Worm (Caenorhabditis elegans) whole organism, L1 larva: ENCODE results near the gene rom-1.

Source experiments
- alr-1 ChIP-seq: fragments of 200-800 bp; sonication (Bioruptor generic); optimal IDR thresholded peaks from 2 replicates; lab custom pipeline; 2018; ENCODE audit warnings: borderline replicate concordance, mild to moderate bottlenecking, missing genetic modification characterization, missing compliant biosample characterization
- aly-2 ChIP-seq: fragments of 150-350 bp; optimal IDR thresholded peaks from 2 replicates; lab custom pipeline; 2014; ENCODE audit warnings: missing biosample characterization, missing genetic modification characterization
- ceh-82 ChIP-seq, 3 experiments: fragments of 150-350 bp in 1 of 3; sonication (generic microtip) in 2 of 3; optimal IDR thresholded peaks; 2 replicates each; lab custom pipeline; 2014 to 2017; ENCODE audit warnings: missing biosample characterization in 3 of 3, missing genetic modification characterization in 3 of 3
- ceh-90 ChIP-seq: sonication (generic microtip); optimal IDR thresholded peaks from 2 replicates; lab custom pipeline; 2016; ENCODE audit warnings: missing genetic modification characterization, missing compliant biosample characterization
- efl-1 ChIP-seq, 4 experiments: fragments of 150-350 bp; optimal IDR thresholded peaks in 3 of 4; peaks in 1 of 4; 1 replicate in 1 of 4; 2 replicates in 3 of 4; lab custom pipeline; 2014; ENCODE audit warnings: missing biosample characterization in 2 of 4, missing genetic modification characterization in 2 of 4, missing genetic modification reagents in 2 of 4
- nhr-237 ChIP-seq: fragments of 150-350 bp; optimal IDR thresholded peaks from 2 replicates; lab custom pipeline; 2014; ENCODE audit warnings: missing biosample characterization, missing genetic modification characterization
- nhr-77 ChIP-seq: fragments of 150-350 bp; optimal IDR thresholded peaks from 2 replicates; lab custom pipeline; 2014; ENCODE audit warnings: missing biosample characterization, missing genetic modification characterization
- pqm-1 ChIP-seq: sonication (generic microtip); optimal IDR thresholded peaks from 3 replicates; lab custom pipeline; 2017; ENCODE audit warnings: missing biosample characterization, missing genetic modification characterization
- unc-130 ChIP-seq: fragments of 150-350 bp; optimal IDR thresholded peaks from 2 replicates; lab custom pipeline; 2017; ENCODE audit warnings: missing biosample characterization, missing genetic modification characterization, inconsistent platforms
- zag-1 ChIP-seq: fragments of 150-350 bp; optimal IDR thresholded peaks from 2 replicates; lab custom pipeline; 2014; ENCODE audit warnings: missing biosample characterization, missing genetic modification characterization
- ztf-4 ChIP-seq: fragments of 150-350 bp; optimal IDR thresholded peaks from 2 replicates; lab custom pipeline; 2014; ENCODE audit warnings: missing biosample characterization, missing genetic modification characterization

DNA sequence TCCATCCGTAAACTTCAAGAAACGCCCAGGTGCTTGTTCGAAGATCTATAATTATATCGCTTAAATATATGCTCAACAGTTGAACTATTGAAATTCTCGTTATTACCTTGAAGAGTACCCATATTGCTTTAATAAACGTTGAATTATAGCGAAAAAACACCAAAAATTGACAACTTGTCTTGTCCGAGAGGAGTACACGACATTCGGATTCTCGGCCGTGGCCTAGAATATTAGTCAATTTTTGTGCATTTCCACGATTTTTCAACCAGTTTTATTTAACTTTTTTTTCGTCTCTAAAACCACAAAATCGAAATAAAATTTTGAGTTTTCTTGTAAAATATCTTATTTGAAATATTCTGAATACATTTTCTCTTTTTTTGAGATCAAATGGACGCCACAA, 5.3 kb downstream of the rom-1 start, which contains the start of the genes F26F4.9 and cee-1:
- TF ChIP-seq ceh-82 (tag; optimal IDR thresholded peaks at IDR 0.05; lab: Kevin White, UChicago), result peak in 2 of 3 experiments; percentile 19 to 47
- TF ChIP-seq alr-1 (tag; lab: Kevin White, UChicago), result no peak
- no peak for TF ChIP-seq pqm-1 (tag; lab: Kevin White, UChicago)
- no peak for TF ChIP-seq aly-2 (tag; lab: Kevin White, UChicago)
- TF ChIP-seq efl-1 (optimal IDR thresholded peaks at IDR 0.05; lab: Kevin White, UChicago), result peak; percentile 63 to 79
- peak; percentile 78 to 96 for TF ChIP-seq efl-1 (GFP tag; optimal IDR thresholded peaks at IDR 0.05 in 1 of 2; lab: Kevin White, UChicago)
- TF ChIP-seq nhr-237, result no peak
- TF ChIP-seq zag-1 (tag; lab: Kevin White, UChicago), result no peak
- no peak for TF ChIP-seq unc-130 (tag; lab: Kevin White, UChicago)
- peak; percentile 90 for TF ChIP-seq ceh-90 (tag; lab: Kevin White, UChicago)
- TF ChIP-seq ztf-4 (tag; lab: Kevin White, UChicago), result no peak
- no peak for TF ChIP-seq nhr-77 (tag; lab: Kevin White, UChicago)
